Worm (Caenorhabditis elegans) whole organism, dauer: ENCODE results near the gene hrpu-2.

ENCODE experiments used
- unc-62 ChIP-seq: sonication (generic microtip); optimal IDR thresholded peaks from 2 replicates; lab custom pipeline; 2017; ENCODE audit warnings: missing biosample characterization, missing genetic modification reagents, missing genetic modification characterization

The hrpu-2 gene

DNA sequence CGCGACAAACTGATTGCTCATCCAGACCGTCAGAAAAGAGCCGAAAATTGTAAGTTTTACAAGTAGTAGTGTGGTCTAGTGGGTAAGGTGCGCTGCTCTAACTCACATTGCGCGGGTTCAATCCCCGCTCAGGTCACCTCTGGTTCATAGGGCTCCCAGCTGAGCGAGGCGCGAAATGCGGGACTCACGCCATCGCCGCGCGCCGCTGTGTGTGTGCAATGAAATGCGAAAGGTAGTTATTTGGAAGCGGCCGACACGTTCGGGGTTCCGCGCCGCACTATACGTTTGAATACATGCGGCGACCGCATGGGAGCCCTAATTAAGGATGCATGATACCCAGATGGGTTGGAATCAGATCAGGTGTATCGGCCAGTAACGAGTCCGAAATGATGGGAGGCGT, 68.5 kb downstream of the hrpu-2 start:
- no peak for TF ChIP-seq unc-62 (GFP tag; lab: Kevin White, UChicago)
